Worm (Caenorhabditis elegans) whole organism, late embryonic: ENCODE data around the gene H12I19.115.

Source experiments
- K02D7.2 ChIP-seq: sonication (generic microtip); optimal IDR thresholded peaks from 2 replicates; lab custom pipeline; 2017; ENCODE audit warnings: mild to moderate bottlenecking, missing genetic modification characterization, missing compliant biosample characterization
- Y22D7AL.16 ChIP-seq: sonication (generic microtip); optimal IDR thresholded peaks from 2 replicates; lab custom pipeline; 2016; ENCODE audit warnings: missing genetic modification characterization, missing compliant biosample characterization
- ahr-1 ChIP-seq: sonication (generic microtip); optimal IDR thresholded peaks from 2 replicates; lab custom pipeline; 2016; ENCODE audit warnings: missing genetic modification characterization, missing compliant biosample characterization
- ets-4 ChIP-seq: sonication (generic microtip); optimal IDR thresholded peaks from 2 replicates; lab custom pipeline; 2016; ENCODE audit warnings: missing genetic modification characterization, missing compliant biosample characterization
- hlh-8 ChIP-seq: sonication (generic microtip); optimal IDR thresholded peaks from 2 replicates; lab custom pipeline; 2016; ENCODE audit warnings: missing genotype, missing genetic modification characterization, missing compliant biosample characterization
- pha-2 ChIP-seq: sonication (generic microtip); optimal IDR thresholded peaks from 2 replicates; lab custom pipeline; 2017; ENCODE audit warnings: mild to moderate bottlenecking, missing genetic modification characterization, missing compliant biosample characterization
- pqm-1 ChIP-seq: sonication (generic microtip); optimal IDR thresholded peaks from 2 replicates; lab custom pipeline; 2016; ENCODE audit warnings: missing genetic modification characterization, missing compliant biosample characterization
- unc-55 ChIP-seq: sonication (generic microtip); optimal IDR thresholded peaks from 2 replicates; lab custom pipeline; 2017; ENCODE audit warnings: missing biosample characterization, missing genetic modification reagents, missing genetic modification characterization

DNA sequence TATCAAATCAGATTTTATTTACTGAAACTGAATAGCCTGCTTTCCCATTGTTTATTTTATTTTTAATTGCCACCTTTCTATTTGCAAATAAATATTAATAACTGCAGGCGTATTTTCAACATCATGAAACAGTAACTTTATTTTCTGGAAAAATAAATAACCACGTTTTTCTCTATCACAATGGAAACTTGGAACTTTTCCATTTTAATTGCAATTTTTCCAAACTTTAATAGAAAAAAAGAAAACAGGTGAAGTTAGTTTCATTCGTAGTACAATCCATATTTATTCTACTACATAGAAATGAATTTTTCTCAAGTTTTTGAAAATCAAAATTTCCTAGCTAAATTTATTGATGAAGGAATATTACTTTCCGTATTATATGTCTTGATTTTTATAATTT is 1.4 kb upstream of the H12I19.115 start, which contains the start of gene srz-42:
- TF ChIP-seq hlh-8 (tag; lab: Kevin White, UChicago) (no peak), Y22D7AL.16 (tag; lab: Kevin White, UChicago) (no peak), unc-55 (GFP tag; lab: Kevin White, UChicago) (no peak), pqm-1 (tag; lab: Kevin White, UChicago) (no peak), ets-4 (tag; lab: Kevin White, UChicago) (no peak), ahr-1 (tag; lab: Kevin White, UChicago) (no peak), pha-2 (tag; lab: Kevin White, UChicago) (no peak), K02D7.2 (tag; lab: Kevin White, UChicago) (no peak)
